Worm (Caenorhabditis elegans) whole organism, late embryonic: ENCODE data around the gene ghi-1.

Source experiments
- ceh-14 ChIP-seq: sonication (generic microtip); optimal IDR thresholded peaks from 2 replicates; lab custom pipeline; 2016; ENCODE audit warnings: missing genotype, missing genetic modification characterization, missing compliant biosample characterization
- ceh-34 ChIP-seq: sonication (generic microtip); optimal IDR thresholded peaks from 2 replicates; lab custom pipeline; 2016; ENCODE audit warnings: mild to moderate bottlenecking, missing genetic modification characterization, missing compliant biosample characterization
- fkh-10 ChIP-seq: fragments of 150-350 bp; optimal IDR thresholded peaks from 2 replicates; lab custom pipeline; 2014; ENCODE audit warnings: missing biosample characterization, missing genetic modification reagents, missing genetic modification characterization
- pha-4 ChIP-seq: fragments of 150-350 bp; optimal IDR thresholded peaks from 2 replicates; lab custom pipeline; 2018; ENCODE audit warnings: missing biosample characterization, missing genetic modification reagents, missing genetic modification characterization

DNA sequence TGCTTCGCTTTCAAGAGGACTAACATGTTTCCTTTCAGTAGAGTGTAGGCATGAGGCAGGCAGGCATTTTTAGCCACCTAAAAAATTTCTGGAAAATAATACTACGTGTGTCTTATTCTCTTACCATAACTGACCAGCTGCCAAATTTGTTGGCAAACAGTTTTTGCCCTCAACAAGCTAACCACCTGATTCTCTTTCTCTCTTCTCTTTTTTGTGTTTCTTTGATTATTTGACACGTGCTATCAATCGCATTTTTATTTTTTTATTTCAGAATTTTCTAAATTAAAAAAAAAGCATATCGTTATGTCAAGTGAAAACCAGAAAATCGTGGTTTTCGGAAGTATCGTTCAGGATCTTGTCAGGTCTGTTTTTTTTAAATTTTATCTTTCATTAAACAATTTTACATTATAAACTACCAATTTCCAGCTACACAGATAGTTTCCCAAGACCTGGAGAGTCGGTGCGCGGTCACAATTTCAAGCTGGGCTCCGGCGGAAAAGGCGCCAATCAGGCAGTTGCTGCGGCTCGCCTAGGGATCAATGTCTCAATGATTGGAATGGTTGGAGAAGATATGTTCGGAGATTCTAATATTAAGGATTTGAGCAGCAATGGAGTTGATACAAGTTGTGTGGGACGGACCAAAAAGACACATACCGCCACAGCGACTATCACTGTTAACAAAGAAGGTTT is 34.4 kb upstream of the ghi-1 start, which contains the start of gene F07A11.5:
- no peak for TF ChIP-seq fkh-10 (GFP tag; lab: Kevin White, UChicago)
- no peak for TF ChIP-seq pha-4
- TF ChIP-seq ceh-14: no peak
- TF ChIP-seq ceh-34: no peak
